Fruit fly (Drosophila melanogaster): ENCODE data around the gene Nph.

- TF ChIP-seq CG8478 (optimal IDR thresholded peaks at IDR 0.05) = no peak
- TF ChIP-seq CTCF (optimal IDR thresholded peaks at IDR 0.05) = no peak
Measured at dm6 chr3R:29990681-29991080, 14.0 kb downstream of the Nph start.

All from S2 (cell line).